Worm (Caenorhabditis elegans) whole organism, L1 larva: ENCODE results near the gene col-98.

Source experiments
- C16A3.4 ChIP-seq: fragments of 150-350 bp; optimal IDR thresholded peaks from 2 replicates; lab custom pipeline; 2014; ENCODE audit warnings: missing biosample characterization, missing genetic modification characterization
- C34B4.2 ChIP-seq: sonication (generic microtip); optimal IDR thresholded peaks from 2 replicates; lab custom pipeline; 2017; ENCODE audit warnings: mild to moderate bottlenecking, missing genetic modification characterization, missing compliant biosample characterization
- F16B12.6 ChIP-seq: fragments of 150-350 bp; optimal IDR thresholded peaks from 2 replicates; lab custom pipeline; 2014; ENCODE audit warnings: missing biosample characterization, missing genetic modification characterization
- blmp-1 ChIP-seq: fragments of 150-350 bp; optimal IDR thresholded peaks from 2 replicates; lab custom pipeline; 2014; ENCODE audit warnings: missing biosample characterization, missing genetic modification characterization
- ceh-63 ChIP-seq: fragments of 200-800 bp; sonication (Bioruptor generic); optimal IDR thresholded peaks from 2 replicates; lab custom pipeline; 2018; ENCODE audit warnings: mild to moderate bottlenecking, missing genetic modification characterization, missing compliant biosample characterization
- ceh-82 ChIP-seq, 3 experiments: fragments of 150-350 bp in 1 of 3; sonication (generic microtip) in 2 of 3; optimal IDR thresholded peaks; 2 replicates each; lab custom pipeline; 2014 to 2017; ENCODE audit warnings: missing biosample characterization in 3 of 3, missing genetic modification characterization in 3 of 3
- dpl-1 ChIP-seq, 3 experiments: fragments of 150-350 bp in 2 of 3; sonication (generic microtip) in 1 of 3; optimal IDR thresholded peaks; 2 replicates each; lab custom pipeline; 2014 to 2017; ENCODE audit warnings: missing biosample characterization in 3 of 3, missing genetic modification characterization in 3 of 3, missing genetic modification reagents in 3 of 3
- dsc-1 ChIP-seq: sonication (generic microtip); optimal IDR thresholded peaks from 2 replicates; lab custom pipeline; 2016; ENCODE audit warnings: mild to moderate bottlenecking, missing genetic modification characterization, missing compliant biosample characterization
- efl-1 ChIP-seq, 4 experiments: fragments of 150-350 bp; optimal IDR thresholded peaks in 3 of 4; peaks in 1 of 4; 1 replicate in 1 of 4; 2 replicates in 3 of 4; lab custom pipeline; 2014; ENCODE audit warnings: missing biosample characterization in 2 of 4, missing genetic modification characterization in 2 of 4, missing genetic modification reagents in 2 of 4
- efl-3 ChIP-seq: fragments of 200-800 bp; sonication (Bioruptor generic); optimal IDR thresholded peaks from 2 replicates; lab custom pipeline; 2018; ENCODE audit warnings: mild to moderate bottlenecking, missing genetic modification characterization, missing compliant biosample characterization
- egl-13 ChIP-seq: sonication (generic microtip); optimal IDR thresholded peaks from 2 replicates; lab custom pipeline; 2016; ENCODE audit warnings: missing genotype, missing genetic modification reagents, missing genetic modification characterization, missing compliant biosample characterization
- elt-2 ChIP-seq: sonication (generic microtip); optimal IDR thresholded peaks from 2 replicates; lab custom pipeline; 2016; ENCODE audit warnings: missing genetic modification characterization, mild to moderate bottlenecking, inconsistent platforms, missing compliant biosample characterization, missing genetic modification reagents
- elt-3 ChIP-seq, 6 experiments: fragments of 150-350 bp in 1 of 6; sonication (generic microtip); optimal IDR thresholded peaks; 2 replicates each; lab custom pipeline; 2017 to 2018; ENCODE audit warnings: missing biosample characterization in 6 of 6, missing genetic modification characterization in 6 of 6, inconsistent platforms in 1 of 6
- ets-5 ChIP-seq: fragments of 200-800 bp; sonication (Bioruptor generic); IDR thresholded peaks from 2 replicates; pipeline ENCODE4 v1.3.6; 2022; ENCODE audit warnings: missing genetic modification characterization, missing compliant biosample characterization
- fkh-10 ChIP-seq: sonication (generic microtip); optimal IDR thresholded peaks from 2 replicates; lab custom pipeline; 2017; ENCODE audit warnings: missing biosample characterization, missing genetic modification reagents, missing genetic modification characterization
- fkh-8 ChIP-seq: sonication (generic microtip); optimal IDR thresholded peaks from 2 replicates; lab custom pipeline; 2016; ENCODE audit warnings: mild to moderate bottlenecking, missing genetic modification characterization, missing compliant biosample characterization
- fos-1 ChIP-seq: fragments of 150-350 bp; optimal IDR thresholded peaks from 2 replicates; lab custom pipeline; 2014; ENCODE audit warnings: missing biosample characterization, missing genetic modification characterization
- grh-1 ChIP-seq: fragments of 200-800 bp; sonication (Bioruptor generic); IDR thresholded peaks from 2 replicates; pipeline ENCODE4 v1.3.6; 2022; ENCODE audit warnings: missing genetic modification reagents, missing genetic modification characterization, missing compliant biosample characterization
- hpl-2 ChIP-seq: fragments of 150-350 bp; optimal IDR thresholded peaks from 2 replicates; lab custom pipeline; 2014; ENCODE audit warnings: missing biosample characterization, missing genetic modification reagents, missing genetic modification characterization
- jun-1 ChIP-seq: fragments of 150-350 bp; optimal IDR thresholded peaks from 2 replicates; lab custom pipeline; 2014; ENCODE audit warnings: missing biosample characterization, missing genetic modification reagents, missing genetic modification characterization
- lin-13 ChIP-seq: fragments of 150-350 bp; optimal IDR thresholded peaks from 2 replicates; lab custom pipeline; 2014; ENCODE audit warnings: missing biosample characterization, missing genetic modification reagents, missing genetic modification characterization
- lin-14 ChIP-seq: fragments of 200-800 bp; sonication (Bioruptor generic); optimal IDR thresholded peaks from 2 replicates; lab custom pipeline; 2018; ENCODE audit warnings: mild to moderate bottlenecking, missing genetic modification characterization, moderate library complexity, missing compliant biosample characterization
- lin-35 ChIP-seq, 2 experiments: fragments of 150-350 bp; optimal IDR thresholded peaks; 2 replicates each; lab custom pipeline; 2014; ENCODE audit warnings: missing biosample characterization in 2 of 2, missing genetic modification characterization in 2 of 2, missing genetic modification reagents in 2 of 2
- lir-3 ChIP-seq: sonication (generic microtip); optimal IDR thresholded peaks from 2 replicates; lab custom pipeline; 2016; ENCODE audit warnings: mild to moderate bottlenecking, missing genetic modification characterization, moderate library complexity, missing compliant biosample characterization; ENCODE audit not compliant: poor library complexity
- lsy-2 ChIP-seq, 2 experiments: fragments of 150-350 bp; optimal IDR thresholded peaks; 2 replicates each; lab custom pipeline; 2014; ENCODE audit warnings: missing biosample characterization in 2 of 2, missing genetic modification characterization in 2 of 2
- mdl-1 ChIP-seq, 2 experiments: fragments of 150-350 bp; optimal IDR thresholded peaks; 2 replicates each; lab custom pipeline; 2014 to 2017; ENCODE audit warnings: missing biosample characterization in 2 of 2, missing genetic modification characterization in 2 of 2, inconsistent platforms in 1 of 2
- mef-2 ChIP-seq: fragments of 150-350 bp; optimal IDR thresholded peaks from 2 replicates; lab custom pipeline; 2014; ENCODE audit warnings: missing biosample characterization, missing genetic modification characterization
- mep-1 ChIP-seq: fragments of 150-350 bp; optimal IDR thresholded peaks from 2 replicates; lab custom pipeline; 2014; ENCODE audit warnings: missing biosample characterization, missing genetic modification characterization
- nhr-12 ChIP-seq: sonication (generic microtip); optimal IDR thresholded peaks from 2 replicates; lab custom pipeline; 2017; ENCODE audit warnings: missing biosample characterization, missing genetic modification characterization
- nhr-19 ChIP-seq: fragments of 200-800 bp; sonication (Bioruptor generic); conservative IDR thresholded peaks from 2 replicates; pipeline ENCODE4 v1.3.6; 2022; ENCODE audit warnings: missing genetic modification characterization, missing compliant biosample characterization
- nhr-20 ChIP-seq: sonication (generic microtip); optimal IDR thresholded peaks from 2 replicates; lab custom pipeline; 2016; ENCODE audit warnings: mild to moderate bottlenecking, missing genetic modification characterization, missing compliant biosample characterization
- nhr-237 ChIP-seq: fragments of 150-350 bp; optimal IDR thresholded peaks from 2 replicates; lab custom pipeline; 2014; ENCODE audit warnings: missing biosample characterization, missing genetic modification characterization
- nhr-47 ChIP-seq: sonication (generic microtip); optimal IDR thresholded peaks from 2 replicates; lab custom pipeline; 2016; ENCODE audit warnings: mild to moderate bottlenecking, missing genetic modification characterization, moderate library complexity, missing compliant biosample characterization
- nhr-71 ChIP-seq: sonication (generic microtip); optimal IDR thresholded peaks from 2 replicates; lab custom pipeline; 2016; ENCODE audit warnings: mild to moderate bottlenecking, missing genetic modification characterization, moderate library complexity, missing compliant biosample characterization
- nhr-77 ChIP-seq: fragments of 150-350 bp; optimal IDR thresholded peaks from 2 replicates; lab custom pipeline; 2014; ENCODE audit warnings: missing biosample characterization, missing genetic modification characterization
- nhr-85 ChIP-seq: sonication (generic microtip); peaks from one replicate; lab custom pipeline; 2016; ENCODE audit warnings: missing genetic modification characterization, inconsistent platforms, missing compliant biosample characterization
- nhr-90 ChIP-seq: sonication (generic microtip); optimal IDR thresholded peaks from 2 replicates; lab custom pipeline; 2016; ENCODE audit warnings: mild to moderate bottlenecking, missing genetic modification characterization, missing compliant biosample characterization; ENCODE audit not compliant: poor library complexity
- pax-3 ChIP-seq: fragments of 200-800 bp; sonication (Bioruptor generic); optimal IDR thresholded peaks from 2 replicates; lab custom pipeline; 2018; ENCODE audit warnings: mild to moderate bottlenecking, missing genetic modification characterization, moderate library complexity, missing compliant biosample characterization
- pqm-1 ChIP-seq: sonication (generic microtip); optimal IDR thresholded peaks from 3 replicates; lab custom pipeline; 2017; ENCODE audit warnings: missing biosample characterization, missing genetic modification characterization
- rnt-1 ChIP-seq: sonication (generic microtip); optimal IDR thresholded peaks from 2 replicates; lab custom pipeline; 2016; ENCODE audit warnings: mild to moderate bottlenecking, missing genetic modification characterization, moderate library complexity, missing compliant biosample characterization
- snu-23 ChIP-seq: sonication (generic microtip); optimal IDR thresholded peaks from 2 replicates; lab custom pipeline; 2016; ENCODE audit warnings: missing genetic modification characterization, missing compliant biosample characterization
- sup-37 ChIP-seq: fragments of 200-800 bp; sonication (Bioruptor generic); optimal IDR thresholded peaks from 2 replicates; lab custom pipeline; 2018; ENCODE audit warnings: mild to moderate bottlenecking, missing genetic modification characterization, missing compliant biosample characterization
- swsn-7 ChIP-seq: sonication (generic microtip); optimal IDR thresholded peaks from 2 replicates; lab custom pipeline; 2016; ENCODE audit warnings: missing genetic modification characterization, missing compliant biosample characterization
- tbx-2 ChIP-seq: sonication (generic microtip); optimal IDR thresholded peaks from 2 replicates; lab custom pipeline; 2016; ENCODE audit warnings: missing genetic modification characterization, missing compliant biosample characterization
- unc-130 ChIP-seq: fragments of 150-350 bp; optimal IDR thresholded peaks from 2 replicates; lab custom pipeline; 2017; ENCODE audit warnings: missing biosample characterization, missing genetic modification characterization, inconsistent platforms
- unc-30 ChIP-seq: sonication (generic microtip); optimal IDR thresholded peaks from 2 replicates; lab custom pipeline; 2017; ENCODE audit warnings: missing biosample characterization, missing genetic modification characterization
- unc-62 ChIP-seq: fragments of 150-350 bp; optimal IDR thresholded peaks from 2 replicates; lab custom pipeline; 2014; ENCODE audit warnings: missing biosample characterization, missing genetic modification reagents, missing genetic modification characterization
- unc-98 ChIP-seq: fragments of 200-800 bp; sonication (Bioruptor generic); IDR thresholded peaks from 2 replicates; pipeline ENCODE4 v1.3.6; 2022; ENCODE audit warnings: missing genetic modification characterization, missing compliant biosample characterization
- vab-15 ChIP-seq: sonication (generic microtip); optimal IDR thresholded peaks from 2 replicates; lab custom pipeline; 2017; ENCODE audit warnings: missing genotype, mild to moderate bottlenecking, missing genetic modification characterization, missing compliant biosample characterization
- zag-1 ChIP-seq: fragments of 150-350 bp; optimal IDR thresholded peaks from 2 replicates; lab custom pipeline; 2014; ENCODE audit warnings: missing biosample characterization, missing genetic modification characterization
- zip-4 ChIP-seq: fragments of 200-800 bp; sonication (Bioruptor generic); optimal IDR thresholded peaks from 2 replicates; lab custom pipeline; 2018; ENCODE audit warnings: mild to moderate bottlenecking, missing genetic modification characterization, moderate library complexity, missing compliant biosample characterization
- ztf-4 ChIP-seq: fragments of 150-350 bp; optimal IDR thresholded peaks from 2 replicates; lab custom pipeline; 2014; ENCODE audit warnings: missing biosample characterization, missing genetic modification characterization

Gene col-98

DNA sequence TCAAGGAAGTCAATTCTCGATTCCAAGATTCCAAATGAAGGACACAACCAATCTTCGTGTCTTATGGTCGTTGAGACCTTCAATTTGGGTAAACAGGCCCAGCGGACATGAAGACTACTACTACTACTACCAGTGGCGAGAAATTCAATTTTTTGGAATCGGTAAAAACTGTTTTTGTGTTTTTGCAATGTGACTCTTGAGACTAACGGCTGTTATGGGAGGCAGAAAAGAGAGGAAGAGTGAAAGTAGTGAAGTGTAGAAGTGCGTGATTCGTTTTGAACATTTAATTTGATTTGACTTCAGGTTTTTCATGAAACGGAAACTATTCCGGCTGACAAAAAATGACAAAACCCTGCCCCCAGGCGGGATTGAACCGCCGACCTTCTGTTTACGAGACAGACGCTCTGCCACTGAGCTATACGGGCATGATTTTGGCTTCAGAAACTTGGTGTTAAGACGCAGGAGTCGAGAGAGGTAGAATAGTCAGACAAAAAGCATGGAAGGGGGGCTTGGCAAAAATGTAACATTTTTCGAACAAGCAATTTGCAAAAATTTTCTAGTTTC is 3.0 kb upstream of the col-98 start:
- TF ChIP-seq ets-5 (no peak), pqm-1 (no peak), snu-23 (GFP tag; lab: Kevin White, UChicago) (peak; percentile 61), F16B12.6 (tag; lab: Kevin White, UChicago) (peak; percentile 18), swsn-7 (peak; percentile 29), unc-30 (tag; lab: Kevin White, UChicago) (no peak), zip-4 (GFP tag; lab: Kevin White, UChicago) (no peak), tbx-2 (tag; lab: Kevin White, UChicago) (no peak), egl-13 (tag; lab: Kevin White, UChicago) (no peak), dpl-1 (GFP tag; optimal IDR thresholded peaks at IDR 0.05; lab: Kevin White, UChicago) (peak in 2 of 3 experiments; percentile 25), ceh-82 (tag; optimal IDR thresholded peaks at IDR 0.05; lab: Kevin White, UChicago) (peak in 1 of 3 experiments; percentile 57), hpl-2 (peak; percentile 16), fos-1 (tag; lab: Kevin White, UChicago) (peak; percentile 29), C16A3.4 (peak; percentile 48), sup-37 (no peak), unc-98 (GFP tag; lab: Robert Waterston, UW) (no peak), vab-15 (peak; percentile 50), mep-1 (tag; lab: Kevin White, UChicago) (peak; percentile 3), C34B4.2 (tag; lab: Kevin White, UChicago) (no peak), ztf-4 (tag; lab: Kevin White, UChicago) (no peak), nhr-20 (tag; lab: Kevin White, UChicago) (peak; percentile 47), elt-2 (tag; lab: Kevin White, UChicago) (peak; percentile 18), fkh-8 (tag; lab: Kevin White, UChicago) (peak; percentile 52), lin-13 (GFP tag; lab: Kevin White, UChicago) (no peak), jun-1 (peak; percentile 56), ceh-63 (no peak), pax-3 (tag; lab: Kevin White, UChicago) (peak; percentile 6), blmp-1 (tag; lab: Kevin White, UChicago) (peak; percentile 68), zag-1 (tag; lab: Kevin White, UChicago) (no peak), unc-130 (tag; lab: Kevin White, UChicago) (peak; percentile 30), nhr-71 (tag; lab: Kevin White, UChicago) (peak; percentile 70), efl-3 (GFP tag; lab: Kevin White, UChicago) (no peak), dsc-1 (tag; lab: Kevin White, UChicago) (peak; percentile 42), lir-3 (tag; lab: Kevin White, UChicago) (peak; percentile 5), efl-1 (optimal IDR thresholded peaks at IDR 0.05; lab: Kevin White, UChicago) (peak; percentile 21 to 51), efl-1 (GFP tag; optimal IDR thresholded peaks at IDR 0.05 in 1 of 2; lab: Kevin White, UChicago) (peak; percentile 22 to 74), nhr-85 (peak; percentile 81), nhr-90 (tag; lab: Kevin White, UChicago) (peak; percentile 37), lin-14 (GFP tag; lab: Kevin White, UChicago) (peak; percentile 57), nhr-77 (tag; lab: Kevin White, UChicago) (peak; percentile 55), nhr-12 (tag; lab: Kevin White, UChicago) (no peak), rnt-1 (tag; lab: Kevin White, UChicago) (peak; percentile 63), nhr-19 (peak; percentile 25), grh-1 (GFP tag; lab: Robert Waterston, UW) (no peak), nhr-237 (tag; lab: Kevin White, UChicago) (no peak), mdl-1 (tag; optimal IDR thresholded peaks at IDR 0.05; lab: Kevin White, UChicago) (peak in 1 of 2 experiments; percentile 36), fkh-10 (peak; percentile 27), unc-62 (GFP tag; lab: Kevin White, UChicago) (no peak), lsy-2 (tag; optimal IDR thresholded peaks at IDR 0.05; lab: Kevin White, UChicago) (peak; percentile 25 to 66), mef-2 (tag; lab: Kevin White, UChicago) (no peak), nhr-47 (tag; lab: Kevin White, UChicago) (peak; percentile 69), lin-35 (GFP tag; optimal IDR thresholded peaks at IDR 0.05; lab: Kevin White, UChicago) (peak; percentile 30 to 75), elt-3 (tag; optimal IDR thresholded peaks at IDR 0.05; lab: Kevin White, UChicago) (no peak)
